Worm (Caenorhabditis elegans) whole organism, L2 larva: ENCODE results near the gene C27D9.1.

Experiments
- F13H6.1 ChIP-seq: sonication (generic microtip); optimal IDR thresholded peaks from 2 replicates; lab custom pipeline; 2016; ENCODE audit warnings: missing genetic modification characterization, missing compliant biosample characterization
- Y55F3AM.14 ChIP-seq: fragments of 200-800 bp; sonication (Bioruptor generic); optimal IDR thresholded peaks from 2 replicates; lab custom pipeline; 2018; ENCODE audit warnings: mild to moderate bottlenecking, missing genetic modification characterization, missing compliant biosample characterization
- ZK546.5 ChIP-seq: sonication (generic microtip); optimal IDR thresholded peaks from 2 replicates; lab custom pipeline; 2017; ENCODE audit warnings: missing biosample characterization, missing genetic modification characterization
- alr-1 ChIP-seq: fragments of 150-350 bp; optimal IDR thresholded peaks from 2 replicates; lab custom pipeline; 2014; ENCODE audit warnings: missing biosample characterization, missing genetic modification characterization
- aly-2 ChIP-seq: fragments of 150-350 bp; optimal IDR thresholded peaks from 2 replicates; lab custom pipeline; 2014; ENCODE audit warnings: missing biosample characterization, missing genetic modification characterization
- ama-1 ChIP-seq: fragments of 150-350 bp; optimal IDR thresholded peaks from 2 replicates; lab custom pipeline; 2018; ENCODE audit warnings: inconsistent platforms
- blmp-1 ChIP-seq: sonication (generic microtip); optimal IDR thresholded peaks from 2 replicates; lab custom pipeline; 2017; ENCODE audit warnings: missing genetic modification characterization, mild to moderate bottlenecking, missing compliant biosample characterization, antibody characterized with exemption, moderate library complexity; ENCODE audit not compliant: insufficient read depth
- crh-2 ChIP-seq: sonication (generic microtip); optimal IDR thresholded peaks from 2 replicates; lab custom pipeline; 2017; ENCODE audit warnings: missing biosample characterization, missing genetic modification characterization
- dmd-4 ChIP-seq: sonication (generic microtip); optimal IDR thresholded peaks from 2 replicates; lab custom pipeline; 2017; ENCODE audit warnings: missing biosample characterization, missing genetic modification characterization
- egl-27 ChIP-seq: sonication (generic microtip); optimal IDR thresholded peaks from 3 replicates; lab custom pipeline; 2017; ENCODE audit warnings: missing biosample characterization, missing genetic modification reagents, missing genetic modification characterization
- elt-1 ChIP-seq: fragments of 150-350 bp; optimal IDR thresholded peaks from 2 replicates; lab custom pipeline; 2014; ENCODE audit warnings: missing biosample characterization, missing genetic modification characterization
- elt-3 ChIP-seq: sonication (generic microtip); optimal IDR thresholded peaks from 2 replicates; lab custom pipeline; 2017; ENCODE audit warnings: missing biosample characterization, missing genetic modification characterization
- fos-1 ChIP-seq: fragments of 150-350 bp; optimal IDR thresholded peaks from 2 replicates; lab custom pipeline; 2014; ENCODE audit warnings: missing biosample characterization, missing genetic modification characterization
- gmeb-1 ChIP-seq: fragments of 150-350 bp; optimal IDR thresholded peaks from 2 replicates; lab custom pipeline; 2014; ENCODE audit warnings: missing biosample characterization, missing genetic modification characterization
- lin-13 ChIP-seq: fragments of 150-350 bp; optimal IDR thresholded peaks from 2 replicates; lab custom pipeline; 2014; ENCODE audit warnings: missing biosample characterization, missing genetic modification reagents, missing genetic modification characterization
- lin-39 ChIP-seq: fragments of 150-350 bp; optimal IDR thresholded peaks from 2 replicates; lab custom pipeline; 2014; ENCODE audit warnings: missing biosample characterization, missing genetic modification reagents, missing genetic modification characterization
- lsy-2 ChIP-seq, 2 experiments: fragments of 150-350 bp in 1 of 2; sonication (generic microtip) in 1 of 2; optimal IDR thresholded peaks; 2 replicates each; lab custom pipeline; 2014 to 2017; ENCODE audit warnings: missing biosample characterization in 2 of 2, missing genetic modification characterization in 2 of 2
- mab-5 ChIP-seq: fragments of 150-350 bp; optimal IDR thresholded peaks from 2 replicates; lab custom pipeline; 2014; ENCODE audit warnings: missing biosample characterization, missing genetic modification characterization
- mdl-1 ChIP-seq, 2 experiments: fragments of 150-350 bp in 1 of 2; sonication (generic microtip) in 1 of 2; optimal IDR thresholded peaks; 2 replicates each; lab custom pipeline; 2017; ENCODE audit warnings: missing biosample characterization in 2 of 2, missing genetic modification characterization in 2 of 2
- nhr-11 ChIP-seq: fragments of 150-350 bp; optimal IDR thresholded peaks from 2 replicates; lab custom pipeline; 2014; ENCODE audit warnings: missing biosample characterization, missing genetic modification characterization
- nhr-129 ChIP-seq: fragments of 150-350 bp; optimal IDR thresholded peaks from 2 replicates; lab custom pipeline; 2014; ENCODE audit warnings: missing biosample characterization, missing genetic modification characterization
- nhr-21 ChIP-seq: fragments of 150-350 bp; optimal IDR thresholded peaks from 2 replicates; lab custom pipeline; 2014; ENCODE audit warnings: missing biosample characterization, missing genetic modification characterization
- nhr-23 ChIP-seq: fragments of 150-350 bp; optimal IDR thresholded peaks from 2 replicates; lab custom pipeline; 2014; ENCODE audit warnings: missing biosample characterization, missing genetic modification reagents, missing genetic modification characterization
- nhr-237 ChIP-seq: fragments of 150-350 bp; optimal IDR thresholded peaks from 2 replicates; lab custom pipeline; 2014; ENCODE audit warnings: missing biosample characterization, missing genetic modification characterization
- nhr-25 ChIP-seq: fragments of 150-350 bp; sonication (generic microtip); optimal IDR thresholded peaks from 3 replicates; lab custom pipeline; 2014; ENCODE audit warnings: missing biosample characterization, missing genetic modification characterization
- skn-1 ChIP-seq: sonication (generic microtip); optimal IDR thresholded peaks from 2 replicates; lab custom pipeline; 2017; ENCODE audit warnings: missing biosample characterization, missing genetic modification characterization
- sma-3 ChIP-seq: sonication (generic microtip); optimal IDR thresholded peaks from 2 replicates; lab custom pipeline; 2016; ENCODE audit warnings: missing genetic modification reagents, missing genetic modification characterization, missing compliant biosample characterization
- sma-9 ChIP-seq, 2 experiments: fragments of 150-350 bp in 1 of 2; sonication (generic microtip) in 1 of 2; optimal IDR thresholded peaks; 2 replicates each; lab custom pipeline; 2014 to 2016; ENCODE audit warnings: missing genetic modification characterization in 2 of 2, mild to moderate bottlenecking in 1 of 2, missing biosample characterization in 1 of 2, missing compliant biosample characterization in 1 of 2, missing genetic modification reagents in 1 of 2, moderate library complexity in 1 of 2
- snpc-4 ChIP-seq: fragments of 150-350 bp; optimal IDR thresholded peaks from 2 replicates; lab custom pipeline; 2014; ENCODE audit warnings: missing biosample characterization, missing genetic modification characterization
- unc-39 ChIP-seq: fragments of 150-350 bp; optimal IDR thresholded peaks from 2 replicates; lab custom pipeline; 2014; ENCODE audit warnings: missing biosample characterization, missing genetic modification characterization
- unc-55 ChIP-seq: fragments of 150-350 bp; sonication (generic microtip); optimal IDR thresholded peaks from 3 replicates; lab custom pipeline; 2014; ENCODE audit warnings: missing biosample characterization, missing genetic modification reagents, missing genetic modification characterization
- zag-1 ChIP-seq: fragments of 150-350 bp; optimal IDR thresholded peaks from 2 replicates; lab custom pipeline; 2014; ENCODE audit warnings: missing biosample characterization, missing genetic modification characterization
- ztf-1 ChIP-seq: fragments of 200-800 bp; sonication (Bioruptor generic); conservative IDR thresholded peaks from 2 replicates; pipeline ENCODE4 v1.3.6; 2022; ENCODE audit warnings: missing genetic modification characterization, missing compliant biosample characterization
- ztf-11 ChIP-seq: sonication (generic microtip); optimal IDR thresholded peaks from 2 replicates; lab custom pipeline; 2017; ENCODE audit warnings: missing biosample characterization, missing genetic modification characterization
- ztf-4 ChIP-seq: fragments of 150-350 bp; optimal IDR thresholded peaks from 2 replicates; lab custom pipeline; 2014; ENCODE audit warnings: missing biosample characterization, missing genetic modification characterization

Gene C27D9.1

ce11 chrII:4745281-4745680, 7.9 kb upstream of the C27D9.1 start:
- TF ChIP-seq F13H6.1 (tag; lab: Kevin White, UChicago) (no peak), lin-39 (no peak), nhr-11 (peak; percentile 43), lsy-2 (tag; optimal IDR thresholded peaks at IDR 0.05; lab: Kevin White, UChicago) (peak in 1 of 2 experiments; percentile 37), sma-9 (GFP tag; optimal IDR thresholded peaks at IDR 0.05; lab: Kevin White, UChicago) (peak; percentile 96), sma-9 (tag; optimal IDR thresholded peaks at IDR 0.05; lab: Kevin White, UChicago) (peak; percentile 3), ztf-4 (tag; lab: Kevin White, UChicago) (peak; percentile 50), crh-2 (tag; lab: Kevin White, UChicago) (peak; percentile 44), blmp-1 (tag; lab: Kevin White, UChicago) (peak; percentile 88), Y55F3AM.14 (GFP tag; lab: Kevin White, UChicago) (no peak), mdl-1 (tag; optimal IDR thresholded peaks at IDR 0.05; lab: Kevin White, UChicago) (peak in 1 of 2 experiments; percentile 2), aly-2 (tag; lab: Kevin White, UChicago) (no peak), snpc-4 (tag; lab: Kevin White, UChicago) (no peak), unc-55 (GFP tag; lab: Kevin White, UChicago) (no peak), nhr-23 (tag; lab: Kevin White, UChicago) (no peak), sma-3 (peak; percentile 85), dmd-4 (tag; lab: Kevin White, UChicago) (no peak), ztf-11 (tag; lab: Kevin White, UChicago) (no peak), egl-27 (peak; percentile 78), nhr-25 (peak; percentile 80), nhr-21 (peak; percentile 90), nhr-129 (tag; lab: Kevin White, UChicago) (peak; percentile 13), gmeb-1 (tag; lab: Kevin White, UChicago) (peak; percentile 33), fos-1 (tag; lab: Kevin White, UChicago) (peak; percentile 39), lin-13 (GFP tag; lab: Kevin White, UChicago) (no peak)

DNA sequence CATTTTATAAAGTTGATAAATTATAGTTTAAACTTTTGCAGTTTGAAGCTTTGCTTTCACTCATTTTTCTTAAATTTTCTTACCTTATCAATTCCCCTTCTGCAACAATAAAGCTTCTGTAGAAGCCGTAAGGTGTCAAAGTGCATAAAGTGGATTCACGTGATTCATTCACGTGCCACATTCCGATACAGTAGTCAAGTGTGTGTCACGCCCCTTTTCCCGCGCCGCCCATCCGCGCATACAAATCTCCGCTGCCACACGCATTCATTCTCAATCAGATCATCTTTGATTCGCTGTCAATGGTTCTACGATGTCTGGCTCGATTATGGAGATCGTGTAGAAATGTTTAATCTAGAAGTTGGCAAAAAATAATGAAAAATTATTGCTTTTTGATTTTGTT, 6.2 kb upstream of the C27D9.1 start:
- peak; percentile 12 for TF ChIP-seq sma-3
- TF ChIP-seq fos-1 (tag; lab: Kevin White, UChicago): no peak
- no peak for TF ChIP-seq mab-5 (tag; lab: Kevin White, UChicago)
- TF ChIP-seq nhr-21: peak; percentile 33
- peak; percentile 40 for TF ChIP-seq sma-9 (GFP tag; optimal IDR thresholded peaks at IDR 0.05; lab: Kevin White, UChicago)
- no peak for TF ChIP-seq sma-9 (tag; optimal IDR thresholded peaks at IDR 0.05; lab: Kevin White, UChicago)
- peak; percentile 18 for TF ChIP-seq nhr-25
- peak in 1 of 2 experiments; percentile 4 for TF ChIP-seq lsy-2 (tag; optimal IDR thresholded peaks at IDR 0.05; lab: Kevin White, UChicago)

ce11 chrII:4747697-4748096, 5.5 kb upstream of the C27D9.1 start:
- peak; percentile 28 for TF ChIP-seq nhr-25
- peak; percentile 69 for TF ChIP-seq crh-2 (tag; lab: Kevin White, UChicago)
- TF ChIP-seq zag-1 (tag; lab: Kevin White, UChicago): no peak
- peak; percentile 28 for TF ChIP-seq gmeb-1 (tag; lab: Kevin White, UChicago)
- no peak for TF ChIP-seq alr-1 (tag; lab: Kevin White, UChicago)
- peak; percentile 31 for TF ChIP-seq sma-9 (GFP tag; optimal IDR thresholded peaks at IDR 0.05; lab: Kevin White, UChicago)
- TF ChIP-seq sma-9 (tag; optimal IDR thresholded peaks at IDR 0.05; lab: Kevin White, UChicago): no peak

DNA sequence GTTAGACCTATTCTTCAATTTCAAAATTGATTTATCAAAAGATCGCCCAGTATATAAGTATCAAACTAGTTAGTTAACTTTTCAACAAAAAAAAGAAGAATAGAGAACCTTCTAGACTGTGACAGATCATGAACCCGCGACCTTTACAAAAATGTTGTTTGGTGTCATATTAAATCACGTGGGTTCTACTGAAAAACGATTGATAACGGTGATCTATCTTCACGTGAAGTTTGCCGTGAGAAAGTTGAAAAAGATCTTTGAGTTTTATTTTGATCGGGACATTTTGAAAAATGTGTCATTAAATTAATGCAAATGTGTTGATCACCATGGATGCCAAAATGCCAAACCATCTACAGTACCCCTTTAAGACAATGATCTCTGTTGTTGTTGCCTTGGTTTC, 4.8 kb upstream of the C27D9.1 start:
- TF ChIP-seq sma-9 (GFP tag; optimal IDR thresholded peaks at IDR 0.05; lab: Kevin White, UChicago): peak; percentile 44
- no peak for TF ChIP-seq sma-9 (tag; optimal IDR thresholded peaks at IDR 0.05; lab: Kevin White, UChicago)
- TF ChIP-seq ztf-1 (GFP tag; lab: Robert Waterston, UW): no peak
- peak; percentile 43 for TF ChIP-seq sma-3
- TF ChIP-seq nhr-25: peak; percentile 55
- TF ChIP-seq blmp-1 (tag; lab: Kevin White, UChicago): peak; percentile 21
- TF ChIP-seq nhr-21: peak; percentile 54
- TF ChIP-seq mab-5 (tag; lab: Kevin White, UChicago): no peak

DNA sequence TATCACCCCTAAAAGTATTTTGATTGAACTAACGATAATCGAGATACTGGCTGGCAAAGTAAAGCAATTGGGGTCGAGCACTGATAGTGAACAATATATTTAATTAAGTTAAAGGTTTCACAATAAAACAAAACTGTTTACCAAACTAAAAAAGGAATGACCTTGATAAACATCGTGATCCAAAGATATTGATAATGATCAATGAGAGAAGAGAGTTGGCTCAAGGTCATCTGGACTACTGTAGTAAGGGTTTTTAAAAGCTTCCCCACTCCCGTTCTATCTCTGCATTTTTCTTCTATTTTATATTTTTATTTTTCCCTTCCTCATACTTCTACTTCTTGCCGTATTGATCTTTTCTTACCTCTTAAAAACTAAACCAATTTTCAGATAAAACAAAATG, 3.6 kb upstream of the C27D9.1 start, which contains the start of gene F41C3.2:
TSS of gene F41C3.2 (plus strand) at position 388 of the 400 bp plus-strand sequence.
- TF ChIP-seq blmp-1 (tag; lab: Kevin White, UChicago) (peak; percentile 33), nhr-21 (peak; percentile 4), unc-39 (no peak), ZK546.5 (tag; lab: Kevin White, UChicago) (no peak), elt-1 (tag; lab: Kevin White, UChicago) (no peak), sma-9 (GFP tag; optimal IDR thresholded peaks at IDR 0.05; lab: Kevin White, UChicago) (peak; percentile 57), sma-9 (tag; optimal IDR thresholded peaks at IDR 0.05; lab: Kevin White, UChicago) (no peak), nhr-25 (peak; percentile 35), nhr-237 (tag; lab: Kevin White, UChicago) (no peak), dmd-4 (tag; lab: Kevin White, UChicago) (no peak), skn-1 (tag; lab: Kevin White, UChicago) (no peak), lin-13 (GFP tag; lab: Kevin White, UChicago) (no peak), ama-1 (lab: Kevin White, UChicago) (peak; percentile 41), elt-3 (tag; lab: Kevin White, UChicago) (no peak), crh-2 (tag; lab: Kevin White, UChicago) (no peak)
